Worm (Caenorhabditis elegans) whole organism, L4 larva: Measurements from ENCODE around the gene snt-1.

Experiments
- F44E2.7 ChIP-seq: fragments of 200-800 bp; sonication (Bioruptor generic); IDR thresholded peaks from 2 replicates; pipeline ENCODE4 v2.1.2; 2022; ENCODE audit warnings: missing genetic modification characterization, missing compliant biosample characterization
- T20F7.1 ChIP-seq: fragments of 200-800 bp; sonication (Bioruptor generic); optimal IDR thresholded peaks from 2 replicates; lab custom pipeline; 2018; ENCODE audit warnings: mild to moderate bottlenecking, missing genetic modification characterization, missing compliant biosample characterization
- Y105C5A.15 ChIP-seq: fragments of 200-800 bp; sonication (Bioruptor generic); IDR thresholded peaks from 2 replicates; pipeline ENCODE4 v1.3.6; 2022; ENCODE audit warnings: missing genetic modification characterization, missing compliant biosample characterization
- aly-2 ChIP-seq: sonication (generic microtip); optimal IDR thresholded peaks from 2 replicates; lab custom pipeline; 2018; ENCODE audit warnings: missing biosample characterization, missing genetic modification characterization
- ces-1 ChIP-seq: fragments of 150-350 bp; sonication (generic microtip); optimal IDR thresholded peaks from 4 replicates; lab custom pipeline; 2014; ENCODE audit warnings: missing biosample characterization, missing genetic modification reagents, missing genetic modification characterization
- daf-8 ChIP-seq: fragments of 200-800 bp; sonication (Bioruptor generic); IDR thresholded peaks from 2 replicates; pipeline ENCODE4 v1.3.6; 2022; ENCODE audit warnings: missing genetic modification characterization, missing compliant biosample characterization
- jun-1 ChIP-seq: fragments of 150-350 bp; optimal IDR thresholded peaks from 2 replicates; lab custom pipeline; 2014; ENCODE audit warnings: missing biosample characterization, missing genetic modification reagents, missing genetic modification characterization
- lin-1 ChIP-seq: fragments of 200-800 bp; sonication (Bioruptor generic); IDR thresholded peaks from 2 replicates; pipeline ENCODE4 v1.3.6; 2022; ENCODE audit warnings: missing genetic modification reagents, missing genetic modification characterization, missing compliant biosample characterization
- madf-5 ChIP-seq, 2 experiments: fragments of 200-800 bp; sonication (Bioruptor generic); IDR thresholded peaks; 2 replicates each; pipeline ENCODE4 v1.3.6; 2022; ENCODE audit warnings: missing compliant biosample characterization in 2 of 2, missing genetic modification characterization in 2 of 2
- nhr-11 ChIP-seq: fragments of 150-350 bp; optimal IDR thresholded peaks from 2 replicates; lab custom pipeline; 2014; ENCODE audit warnings: missing biosample characterization, missing genetic modification characterization
- nhr-25 ChIP-seq: sonication (generic microtip); optimal IDR thresholded peaks from 2 replicates; lab custom pipeline; 2017; ENCODE audit warnings: missing genetic modification characterization, mild to moderate bottlenecking, missing compliant biosample characterization, antibody characterized with exemption, moderate library complexity, borderline replicate concordance; ENCODE audit not compliant: insufficient read depth
- nhr-28 ChIP-seq: fragments of 150-350 bp; optimal IDR thresholded peaks from 2 replicates; lab custom pipeline; 2014; ENCODE audit warnings: missing biosample characterization, missing genetic modification characterization
- nhr-41 ChIP-seq: fragments of 200-800 bp; sonication (Bioruptor generic); IDR thresholded peaks from 2 replicates; pipeline ENCODE4 v1.3.6; 2022; ENCODE audit warnings: missing genetic modification reagents, missing genetic modification characterization, missing compliant biosample characterization
- nhr-48 ChIP-seq: sonication (generic microtip); optimal IDR thresholded peaks from 2 replicates; lab custom pipeline; 2016; ENCODE audit warnings: mild to moderate bottlenecking, missing genetic modification characterization, missing compliant biosample characterization
- nhr-77 ChIP-seq: fragments of 150-350 bp; optimal IDR thresholded peaks from 2 replicates; lab custom pipeline; 2014; ENCODE audit warnings: missing biosample characterization, missing genetic modification characterization
- pqm-1 ChIP-seq: sonication (generic microtip); optimal IDR thresholded peaks from 2 replicates; lab custom pipeline; 2017; ENCODE audit warnings: missing biosample characterization, missing genetic modification characterization
- skn-1 ChIP-seq: fragments of 150-350 bp; optimal IDR thresholded peaks from 2 replicates; lab custom pipeline; 2014; ENCODE audit warnings: missing biosample characterization, missing genetic modification characterization
- unc-39 ChIP-seq: sonication (generic microtip); optimal IDR thresholded peaks from 2 replicates; lab custom pipeline; 2017; ENCODE audit warnings: missing biosample characterization, missing genetic modification characterization
- ztf-11 ChIP-seq: fragments of 150-350 bp; optimal IDR thresholded peaks from 2 replicates; lab custom pipeline; 2014; ENCODE audit warnings: missing biosample characterization, missing genetic modification characterization

The snt-1 gene

ce11 chrII:6858835-6859234, 48.1 kb downstream of the snt-1 start (continued):
- peak; percentile 34 for TF ChIP-seq pqm-1
- peak; percentile 84 for TF ChIP-seq nhr-28
- TF ChIP-seq nhr-77: no peak
- no peak for TF ChIP-seq aly-2 (tag; lab: Kevin White, UChicago)
- TF ChIP-seq F44E2.7 (GFP tag; lab: Robert Waterston, UW): 0 out of 2 replicates have a peak, but pooled peaks have one; percentile 16
- no peak for TF ChIP-seq jun-1 (tag; lab: Kevin White, UChicago)
- TF ChIP-seq nhr-41: 0 out of 2 replicates have a peak, but pooled peaks have one; percentile 16

- TF ChIP-seq nhr-11: no peak
- TF ChIP-seq T20F7.1 (GFP tag; lab: Kevin White, UChicago): no peak
- TF ChIP-seq daf-8 (GFP tag; lab: Robert Waterston, UW): no peak
These were observed 49.3 kb downstream of the snt-1 start for ce11 chrII:6860043-6860442.

ce11 chrII:6863652-6864051, 52.9 kb downstream of the snt-1 start, which contains the start of gene aff-1:
Gene aff-1, minus strand, starts transcription at chrII:6863752.
- no peak for TF ChIP-seq nhr-48 (tag; lab: Kevin White, UChicago)
- no peak for TF ChIP-seq nhr-25
- no peak for TF ChIP-seq skn-1
- TF ChIP-seq ztf-11 (tag; lab: Kevin White, UChicago): no peak
- no peak for TF ChIP-seq lin-1
- no peak for TF ChIP-seq Y105C5A.15 (GFP tag; lab: Robert Waterston, UW)
- TF ChIP-seq ces-1: no peak
- TF ChIP-seq madf-5 (GFP tag; IDR thresholded peaks at IDR 0.05; lab: Robert Waterston, UW): no peak
- TF ChIP-seq unc-39: no peak
- TF ChIP-seq aly-2 (tag; lab: Kevin White, UChicago): no peak
